Fruit fly (Drosophila melanogaster): ENCODE results near the gene CG32264.

The CG32264 gene

dm6 chr3L:3665288-3666210 is 140.7 kb downstream of the CG32264 start (continued):
- TF ChIP-seq ro (GFP tag; IDR thresholded peaks at IDR 0.05) (no peak), CG6765 (GFP tag; optimal IDR thresholded peaks at IDR 0.05) (no peak), CG13287 (GFP tag; IDR thresholded peaks at IDR 0.05; ENCODE audit: partially characterized antibody) (no peak), H15 (GFP tag; IDR thresholded peaks at IDR 0.05) (no peak), twi (tag; optimal IDR thresholded peaks at IDR 0.05) (peak; percentile 29), ftz-f1 (GFP tag; optimal IDR thresholded peaks at IDR 0.05) (no peak), CG16863 (GFP tag; optimal IDR thresholded peaks at IDR 0.05) (peak; percentile 58), gro (GFP tag; optimal IDR thresholded peaks at IDR 0.05) (no peak), B-H1 (GFP tag; IDR thresholded peaks at IDR 0.05) (no peak), CG4730 (GFP tag; IDR thresholded peaks at IDR 0.05) (no peak), disco-r (GFP tag; optimal IDR thresholded peaks at IDR 0.05) (no peak), Aef1 (GFP tag; IDR thresholded peaks at IDR 0.05) (no peak; the same call in 2 of the 3 replicates), fd3F (GFP tag; optimal IDR thresholded peaks at IDR 0.05) (peak; percentile 25), CG7839 (tag; optimal IDR thresholded peaks at IDR 0.05) (peak; percentile 10), zfh2 (GFP tag; optimal IDR thresholded peaks at IDR 0.05) (peak; percentile 47), CG15514 (GFP tag; optimal IDR thresholded peaks at IDR 0.05) (no peak), Hey (tag; optimal IDR thresholded peaks at IDR 0.05) (no peak), CG3065 (GFP tag; optimal IDR thresholded peaks at IDR 0.05) (no peak), Dref (GFP tag; IDR thresholded peaks at IDR 0.05) (no peak), row (GFP tag; IDR thresholded peaks at IDR 0.05) (peak; percentile 57; the same call in 2 of the 3 replicates), CG34224 (GFP tag; IDR thresholded peaks at IDR 0.05; ENCODE audit: partially characterized antibody) (no peak), CG14965 (GFP tag; optimal IDR thresholded peaks at IDR 0.05; ENCODE audit: borderline replicate concordance) (no peak), CG18764 (GFP tag; optimal IDR thresholded peaks at IDR 0.05) (no peak), vfl (GFP tag; optimal IDR thresholded peaks at IDR 0.05) (no peak), CG5245 (GFP tag; optimal IDR thresholded peaks at IDR 0.05) (no peak), Pdp1 (GFP tag; optimal IDR thresholded peaks at IDR 0.05) (peak in 1 of 2 experiments; percentile 90), Dp (GFP tag; optimal IDR thresholded peaks at IDR 0.05) (no peak), CG4360 (GFP tag; IDR thresholded peaks at IDR 0.05) (no peak), Doc2 (GFP tag; IDR thresholded peaks at IDR 0.05) (no peak), pum (GFP tag; optimal IDR thresholded peaks at IDR 0.05) (no peak), toy (GFP tag; IDR thresholded peaks at IDR 0.05) (no peak), CG15696 (tag; optimal IDR thresholded peaks at IDR 0.05) (no peak), CG2116 (GFP tag; optimal IDR thresholded peaks at IDR 0.05) (no peak), CG17612 (GFP tag; IDR thresholded peaks at IDR 0.05) (0 out of 2 replicates have a peak, but pooled peaks have one; percentile 19), da (GFP tag; optimal IDR thresholded peaks at IDR 0.05) (no peak), luna (GFP tag; optimal IDR thresholded peaks at IDR 0.05) (no peak), sd (tag; optimal IDR thresholded peaks at IDR 0.05) (peak; percentile 55), phol (tag; optimal IDR thresholded peaks at IDR 0.05) (no peak), CG34422 (GFP tag; IDR thresholded peaks at IDR 0.05) (no peak; the same call in 2 of the 3 replicates), HLH54F (GFP tag; optimal IDR thresholded peaks at IDR 0.05) (peak; percentile 40), ap (GFP tag; IDR thresholded peaks at IDR 0.05) (0 out of 2 replicates have a peak, but pooled peaks have one; percentile 7), cg (GFP tag; optimal IDR thresholded peaks at IDR 0.05) (no peak), chm (GFP tag; IDR thresholded peaks at IDR 0.05) (peak; percentile 81), stwl (tag; optimal IDR thresholded peaks at IDR 0.05) (no peak), NFAT (GFP tag; IDR thresholded peaks at IDR 0.05) (no peak), CG7987 (GFP tag; optimal IDR thresholded peaks at IDR 0.05) (no peak), Lhr (GFP tag; optimal IDR thresholded peaks at IDR 0.05) (peak; percentile 23), CG33557 (GFP tag; optimal IDR thresholded peaks at IDR 0.05) (peak; percentile 54), sug (tag; optimal IDR thresholded peaks at IDR 0.05) (no peak)
